Worm (Caenorhabditis elegans): ENCODE measurements around the gene pqn-71.

Gene pqn-71

DNA sequence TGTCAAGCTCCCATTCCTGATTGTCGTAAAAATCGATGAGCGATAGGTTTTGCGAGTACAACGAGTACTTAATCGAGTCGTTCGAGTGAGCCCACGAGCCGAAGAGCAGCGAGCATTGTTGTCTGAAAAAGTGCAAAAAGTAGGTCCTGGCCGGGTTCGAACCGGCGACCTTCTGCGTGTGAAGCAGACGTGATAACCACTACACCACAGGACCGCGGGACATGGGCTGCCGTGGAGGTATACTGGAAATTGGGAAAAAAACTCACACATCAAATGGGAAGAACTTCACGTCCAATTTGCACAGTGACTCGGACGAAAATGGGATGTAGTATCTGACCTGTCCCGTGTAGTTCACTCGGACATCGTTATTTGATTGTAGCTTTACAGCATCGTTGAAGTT is 49.9 kb downstream of the pqn-71 start (continued):
- TF ChIP-seq ztf-7 (tag; optimal IDR thresholded peaks at IDR 0.05) (no peak), php-3 (GFP tag; IDR thresholded peaks at IDR 0.05) (no peak), mes-2 (tag; optimal IDR thresholded peaks at IDR 0.05; ENCODE audit: poor library complexity, severe bottlenecking) (peak; percentile 34), mxl-2 (GFP tag; conservative IDR thresholded peaks at IDR 0.05) (0 out of 2 replicates have a peak, but pooled peaks have one; percentile 36), hmg-1.1 (GFP tag; IDR thresholded peaks at IDR 0.05) (peak; percentile 57; the same call in 1 of the 2 replicates), hlh-30 (tag; optimal IDR thresholded peaks at IDR 0.05; ENCODE audit: insufficient read depth) (peak; percentile 18), hlh-11 (tag; optimal IDR thresholded peaks at IDR 0.05) (peak; percentile 7), ceh-44 (GFP tag; IDR thresholded peaks at IDR 0.05) (no peak), zag-1 (tag; optimal IDR thresholded peaks at IDR 0.05) (no peak), fkh-10 (GFP tag; optimal IDR thresholded peaks at IDR 0.05) (no peak), lir-3 (tag; optimal IDR thresholded peaks at IDR 0.05) (no peak), egl-27 (tag; optimal IDR thresholded peaks at IDR 0.05) (no peak), unc-62 (GFP tag; optimal IDR thresholded peaks at IDR 0.05 in 1 of 2) (peak in 1 of 2 experiments; percentile 31), unc-62 (tag; optimal IDR thresholded peaks at IDR 0.05) (no peak), jun-1 (tag; optimal IDR thresholded peaks at IDR 0.05) (no peak), D1046.2 (GFP tag; IDR thresholded peaks at IDR 0.05) (peak; percentile 88), cey-2 (tag; optimal IDR thresholded peaks at IDR 0.05; ENCODE audit: borderline replicate concordance, insufficient read depth) (no peak), lin-39 (tag; optimal IDR thresholded peaks at IDR 0.05) (no peak), ceh-28 (tag; optimal IDR thresholded peaks at IDR 0.05) (no peak), aly-2 (tag; optimal IDR thresholded peaks at IDR 0.05) (no peak), mdl-1 (tag; optimal IDR thresholded peaks at IDR 0.05) (no peak), set-16 (GFP tag; IDR thresholded peaks at IDR 0.05) (0 out of 2 replicates have a peak, but pooled peaks have one; percentile 14), ceh-32 (tag; optimal IDR thresholded peaks at IDR 0.05; ENCODE audit: poor library complexity) (no peak), zip-2 (tag; optimal IDR thresholded peaks at IDR 0.05) (no peak), nhr-42 (GFP tag; IDR thresholded peaks at IDR 0.05) (no peak), nhr-48 (tag; optimal IDR thresholded peaks at IDR 0.05) (no peak), egl-43 (GFP tag; IDR thresholded peaks at IDR 0.05) (peak; percentile 77), saeg-2 (GFP tag; IDR thresholded peaks at IDR 0.05) (no peak), vab-7 (GFP tag; IDR thresholded peaks at IDR 0.05) (peak; percentile 59), lin-1 (GFP tag; IDR thresholded peaks at IDR 0.05) (no peak; the same call in 1 of the 2 replicates), zip-11 (GFP tag; IDR thresholded peaks at IDR 0.05) (no peak), nhr-25 (tag; optimal IDR thresholded peaks at IDR 0.05; ENCODE audit: borderline replicate concordance, insufficient read depth) (no peak), Y48G9A.11 (GFP tag; IDR thresholded peaks at IDR 0.05) (peak; percentile 31; the same call in 1 of the 2 replicates), nhr-28 (tag; optimal IDR thresholded peaks at IDR 0.05) (no peak), F37D6.2 (tag; optimal IDR thresholded peaks at IDR 0.05) (no peak), F26F4.8 (GFP tag; conservative IDR thresholded peaks at IDR 0.05) (no peak), madf-9 (GFP tag; conservative IDR thresholded peaks at IDR 0.05) (peak; percentile 52; the same call in 1 of the 2 replicates), T26A8.4 (GFP tag; IDR thresholded peaks at IDR 0.05) (peak; percentile 36; the same call in 1 of the 2 replicates), dmd-6 (GFP tag; IDR thresholded peaks at IDR 0.05) (peak; percentile 48), lin-38 (GFP tag; IDR thresholded peaks at IDR 0.05) (no peak), daf-19 (GFP tag; conservative IDR thresholded peaks at IDR 0.05) (no peak), mxl-3 (GFP tag; optimal IDR thresholded peaks at IDR 0.05) (no peak), unc-39 (tag; optimal IDR thresholded peaks at IDR 0.05) (no peak)
